Worm (Caenorhabditis elegans): ENCODE results near the gene F46B3.7.

ce11 chrV:20666905-20667304, 48.4 kb upstream of the F46B3.7 start, which contains the start of gene mlt-11:
- no peak for TF ChIP-seq nfya-1 (tag; optimal IDR thresholded peaks at IDR 0.05; ENCODE audit: insufficient read depth)
- no peak for TF ChIP-seq ztf-4 (tag; optimal IDR thresholded peaks at IDR 0.05)
- no peak for TF ChIP-seq fkh-10 (GFP tag; optimal IDR thresholded peaks at IDR 0.05)
